Fruit fly (Drosophila melanogaster): Measurements from ENCODE around the gene CG33986.
A peak's percentile ranks its signal among the peaks of the same experiment; 100 is the strongest.

Gene CG33986

DNA sequence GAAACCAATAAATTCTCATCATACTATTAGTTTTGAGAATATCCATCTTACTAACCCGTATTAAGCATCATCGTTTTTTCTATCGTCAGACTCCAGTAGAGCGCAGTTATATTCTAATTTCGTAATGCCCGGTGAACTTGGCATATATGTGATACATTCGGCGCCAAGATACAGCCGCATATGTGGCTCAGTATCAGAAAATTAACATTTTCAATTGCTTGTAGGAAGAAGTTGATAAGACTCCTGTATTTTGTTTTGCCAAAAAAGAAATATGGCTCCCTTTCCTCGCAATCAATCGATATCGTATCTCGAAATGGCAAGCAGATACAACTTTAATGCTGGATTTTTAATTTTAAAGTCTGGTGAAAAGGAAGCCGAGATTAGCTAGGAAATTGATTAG, at the start of gene CG33986:
TSS of gene CG33986 (minus strand) at position 101 of the 400 bp plus-strand sequence.
- TF ChIP-seq CG8478 (optimal IDR thresholded peaks at IDR 0.05) (no peak), CTCF (optimal IDR thresholded peaks at IDR 0.05) (no peak)

DNA sequence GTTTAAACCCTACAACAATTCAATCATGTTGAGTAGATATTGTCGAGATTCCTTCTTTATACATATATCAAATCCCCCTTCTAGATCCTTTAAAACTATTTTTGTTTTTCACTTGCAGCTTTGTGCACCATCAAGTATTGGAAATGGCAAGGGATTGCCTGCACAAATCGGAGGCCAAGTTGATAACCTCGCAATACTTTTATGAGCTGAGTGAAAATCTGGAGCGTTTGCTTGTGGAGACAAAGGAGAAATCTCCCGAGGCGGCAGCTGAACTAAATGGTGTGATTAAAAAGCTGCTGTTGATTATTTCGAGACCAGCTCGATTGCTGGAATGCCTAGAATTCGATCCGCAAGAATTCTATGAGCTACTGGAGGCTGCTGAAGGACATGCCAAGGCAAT, 45.5 kb upstream of the CG33986 start:
- TF ChIP-seq CTCF (optimal IDR thresholded peaks at IDR 0.05), result no peak
- TF ChIP-seq CG8478 (optimal IDR thresholded peaks at IDR 0.05), result no peak

DNA sequence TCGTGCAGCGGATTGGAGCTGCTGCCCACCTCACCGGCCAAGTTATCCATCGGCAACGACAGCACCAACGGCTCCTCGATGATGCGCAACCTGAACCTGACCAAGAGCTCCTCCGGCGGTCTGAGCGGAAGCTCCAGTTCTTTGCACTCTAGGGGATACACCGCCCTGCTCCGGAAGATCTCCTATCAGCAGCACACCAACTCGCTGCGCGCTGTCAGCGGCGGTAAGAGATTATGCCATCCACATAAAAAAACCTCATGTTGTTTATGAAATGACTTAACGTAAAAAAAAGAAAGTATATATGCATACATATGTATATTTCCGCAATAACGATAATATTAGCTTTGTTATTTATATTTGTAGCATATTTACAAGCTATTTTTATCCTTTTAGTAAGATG, 43.7 kb upstream of the CG33986 start:
- TF ChIP-seq CTCF (optimal IDR thresholded peaks at IDR 0.05) (no peak), CG8478 (optimal IDR thresholded peaks at IDR 0.05) (no peak)

DNA sequence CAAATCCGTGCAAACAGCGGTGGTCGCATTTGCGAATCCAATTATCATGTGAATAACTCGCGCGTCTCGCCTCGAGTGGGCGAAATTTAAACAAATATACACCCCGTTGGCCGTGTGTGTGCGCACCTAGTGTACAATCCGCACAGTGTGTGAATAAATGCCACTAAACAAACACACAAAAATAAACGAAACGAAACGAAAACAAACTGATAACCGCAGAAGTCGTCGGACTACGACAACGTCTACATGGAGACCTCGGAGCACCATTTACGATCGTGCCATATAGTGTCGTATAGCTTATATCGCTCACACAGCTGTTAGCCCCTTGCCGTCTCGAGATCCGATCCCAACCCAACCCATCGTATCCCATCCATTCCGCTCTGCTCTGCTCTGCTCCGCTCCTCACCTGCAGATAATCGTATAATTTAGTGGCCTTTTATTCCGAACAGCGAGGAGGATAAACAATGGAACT, 41.5 kb upstream of the CG33986 start:
- no peak for TF ChIP-seq CG8478 (optimal IDR thresholded peaks at IDR 0.05)
- TF ChIP-seq CTCF (optimal IDR thresholded peaks at IDR 0.05), result no peak

DNA sequence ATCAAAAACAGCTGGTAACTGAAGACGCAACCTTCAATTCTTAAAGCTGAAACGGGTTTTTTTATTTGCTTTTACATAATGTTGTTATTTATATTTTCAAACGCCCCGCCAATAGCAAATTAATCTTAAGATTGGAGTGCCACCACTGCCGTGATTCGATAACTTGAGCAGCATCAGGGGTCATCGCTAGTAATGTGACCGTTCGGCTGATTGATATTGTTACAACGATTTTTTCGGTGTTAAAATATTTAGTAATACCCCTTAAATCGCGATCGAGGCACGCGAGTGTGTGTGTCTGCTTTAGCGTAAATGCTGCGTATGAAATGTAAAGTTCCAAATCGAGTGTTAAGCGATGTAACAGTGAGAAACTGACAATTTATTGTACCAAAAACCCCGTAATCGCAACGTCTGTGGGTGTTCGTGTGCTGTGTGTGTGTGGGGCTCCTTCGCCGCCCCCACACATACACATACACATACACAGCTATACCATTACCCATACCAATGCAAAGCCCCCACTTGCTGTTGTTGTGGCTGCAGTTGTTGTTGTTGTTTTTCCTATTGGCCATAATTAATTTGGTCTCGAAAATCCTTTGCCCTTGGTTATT, 40.9 kb upstream of the CG33986 start, which contains the start of gene dop:
TSS of gene dop (plus strand) at position 185 of the 605 bp plus-strand sequence.
- no peak for TF ChIP-seq CG8478 (optimal IDR thresholded peaks at IDR 0.05)
- TF ChIP-seq CTCF (optimal IDR thresholded peaks at IDR 0.05), result no peak

DNA sequence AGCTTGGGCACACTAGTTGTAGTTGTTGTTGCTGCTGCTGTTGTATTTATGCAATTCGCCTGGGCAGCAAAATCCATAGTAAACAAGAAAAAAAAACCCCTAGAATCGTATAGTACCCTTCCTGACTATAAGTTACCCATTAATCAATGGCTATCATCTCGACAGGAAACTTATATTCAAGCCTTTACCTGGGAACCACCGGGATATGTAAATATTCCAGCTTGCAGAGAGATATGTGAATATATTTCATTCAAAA, 38.7 kb upstream of the CG33986 start:
- TF ChIP-seq CG8478 (optimal IDR thresholded peaks at IDR 0.05) (no peak), CTCF (optimal IDR thresholded peaks at IDR 0.05) (no peak)

DNA sequence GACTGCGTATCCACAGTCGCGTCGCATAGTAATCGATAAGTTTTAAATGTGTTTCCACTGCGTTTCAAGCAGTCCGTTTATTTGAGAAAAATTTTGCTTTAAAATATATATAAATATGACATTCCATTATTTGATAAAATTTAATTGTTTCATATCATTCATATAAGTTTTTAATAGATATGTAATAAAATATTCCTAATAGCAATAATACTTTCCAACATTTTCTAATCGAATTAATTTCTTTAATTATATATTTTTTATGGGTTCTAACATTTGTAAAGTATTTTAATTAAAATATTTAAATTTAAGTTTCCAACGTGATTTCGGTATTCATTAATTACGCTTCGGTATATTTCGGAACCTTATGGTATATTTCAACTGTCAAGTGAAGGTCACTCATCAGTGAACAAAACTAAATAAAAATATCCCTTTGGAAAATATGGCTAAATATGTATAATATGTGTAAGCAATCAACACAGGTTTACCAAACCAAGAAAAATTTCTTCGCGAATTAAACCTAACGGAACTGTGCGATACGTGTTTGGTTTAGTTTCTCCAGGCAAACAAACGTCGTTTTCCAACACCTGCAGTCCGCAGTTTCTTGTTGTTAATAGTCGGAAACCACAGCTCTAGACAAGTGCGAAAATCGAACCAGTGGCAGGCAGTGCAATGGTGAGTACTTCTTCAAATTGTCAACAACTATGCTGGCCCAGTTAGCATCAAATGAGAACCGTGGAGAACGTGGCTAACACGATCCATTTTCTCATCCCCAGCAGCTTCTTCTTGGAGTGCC, 38.2 kb upstream of the CG33986 start, which contains the start of the genes CG7739 and SCCRO:
TSS of gene CG7739 (minus strand) at position 8 of the 793 bp plus-strand sequence.
TSS of gene SCCRO (plus strand) at position 370 of the 793 bp plus-strand sequence.
- TF ChIP-seq CG8478 (optimal IDR thresholded peaks at IDR 0.05) (no peak), CTCF (optimal IDR thresholded peaks at IDR 0.05) (no peak)

DNA sequence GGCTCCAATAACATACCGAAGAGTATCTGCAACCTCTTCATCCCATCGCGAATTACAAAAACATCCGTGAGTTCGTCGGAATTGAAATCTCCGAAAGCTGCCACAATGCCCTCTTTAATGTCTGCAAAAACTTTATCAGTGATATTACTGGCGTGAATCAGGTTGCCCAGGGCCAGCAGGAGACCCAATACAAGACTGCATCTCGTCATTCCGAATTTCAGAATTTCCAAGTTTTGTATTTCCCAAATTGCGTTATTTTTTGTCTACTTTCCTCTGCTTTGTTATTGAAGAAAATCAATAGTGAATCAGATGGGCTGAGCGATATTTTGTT, 37.6 kb upstream of the CG33986 start:
- TF ChIP-seq CG8478 (optimal IDR thresholded peaks at IDR 0.05), result no peak
- no peak for TF ChIP-seq CTCF (optimal IDR thresholded peaks at IDR 0.05)

DNA sequence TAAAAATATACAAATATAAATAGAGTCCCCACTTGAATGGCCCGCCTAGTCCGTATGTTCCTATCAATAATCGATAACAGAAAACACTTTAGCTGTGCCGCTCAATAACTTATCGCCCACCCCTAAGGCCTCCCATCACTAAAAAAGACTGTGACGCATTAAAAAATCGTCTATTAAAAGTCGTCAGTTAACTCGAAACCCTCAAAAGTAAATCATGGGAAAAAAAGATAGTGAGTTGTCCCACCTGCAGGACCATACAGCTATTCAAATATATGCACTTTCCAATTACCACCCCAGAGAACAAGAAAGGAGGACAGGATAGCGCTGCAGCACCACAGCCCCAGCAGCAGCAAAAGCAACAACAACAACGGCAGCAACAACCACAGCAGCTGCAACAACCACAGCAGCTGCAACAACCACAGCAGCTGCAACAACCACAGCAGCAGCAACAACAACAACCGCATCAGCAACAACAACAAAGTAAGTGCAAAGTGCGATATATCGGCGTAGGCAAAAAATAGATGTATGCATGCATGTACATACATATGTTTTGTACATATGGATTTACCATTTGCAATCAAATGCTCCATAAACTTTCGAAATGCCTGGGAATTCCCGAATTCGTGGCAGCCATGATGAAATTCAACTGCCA, 29.1 kb upstream of the CG33986 start, which contains the start of gene AGO2:
TSS of gene AGO2 (plus strand) at position 121 of the 652 bp plus-strand sequence.
- TF ChIP-seq CTCF (optimal IDR thresholded peaks at IDR 0.05) (peak; percentile 54 to 67), CG8478 (optimal IDR thresholded peaks at IDR 0.05) (no peak)

DNA sequence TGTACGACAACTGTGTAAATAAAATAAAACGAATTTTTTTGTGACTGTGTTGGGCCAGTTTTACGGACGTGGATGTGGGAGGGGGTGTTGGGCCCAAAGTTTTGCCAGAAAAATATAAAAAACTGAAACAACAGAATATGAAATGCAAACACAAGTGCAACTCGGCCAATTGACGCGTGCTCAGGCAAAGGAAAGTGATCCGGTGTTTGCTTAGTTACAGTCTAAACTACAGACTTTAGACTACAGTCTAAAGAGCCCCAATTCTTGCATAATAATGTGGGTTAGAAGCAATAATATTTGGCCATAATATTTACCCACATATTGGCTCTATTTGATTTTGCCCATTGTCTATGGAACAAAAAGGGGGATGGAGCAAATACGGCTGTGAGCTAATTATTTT, 23.8 kb upstream of the CG33986 start:
- no peak for TF ChIP-seq CG8478 (optimal IDR thresholded peaks at IDR 0.05)
- TF ChIP-seq CTCF (optimal IDR thresholded peaks at IDR 0.05), result no peak

DNA sequence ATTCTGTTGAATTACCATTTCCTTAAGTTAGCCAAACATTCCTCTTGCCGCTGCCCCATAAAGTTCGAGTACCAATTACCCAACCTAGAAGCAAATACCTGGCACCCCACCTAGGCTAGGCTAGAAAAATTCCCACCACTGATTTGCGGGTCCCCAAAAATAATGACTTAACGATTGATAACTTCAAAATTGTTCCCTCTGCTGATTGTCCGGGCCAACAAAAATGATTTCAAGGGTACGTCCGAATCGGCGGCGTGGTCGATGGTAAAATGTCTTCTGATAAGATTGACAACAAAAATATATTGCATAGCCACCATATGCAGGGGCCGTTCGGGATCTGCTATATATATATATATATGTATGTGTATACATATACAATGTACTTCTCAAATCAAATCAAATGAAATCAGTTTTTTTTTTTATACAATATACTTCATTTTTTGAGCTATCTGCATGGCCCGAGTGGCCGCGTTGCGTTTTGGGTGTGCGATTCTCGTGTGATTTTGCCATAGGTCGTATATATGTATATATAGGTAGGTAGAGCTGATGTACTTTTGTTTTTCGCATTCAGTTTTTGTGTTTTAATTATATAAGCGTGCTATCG, 22.2 kb upstream of the CG33986 start:
- TF ChIP-seq CTCF (optimal IDR thresholded peaks at IDR 0.05) (no peak), CG8478 (optimal IDR thresholded peaks at IDR 0.05) (no peak)

DNA sequence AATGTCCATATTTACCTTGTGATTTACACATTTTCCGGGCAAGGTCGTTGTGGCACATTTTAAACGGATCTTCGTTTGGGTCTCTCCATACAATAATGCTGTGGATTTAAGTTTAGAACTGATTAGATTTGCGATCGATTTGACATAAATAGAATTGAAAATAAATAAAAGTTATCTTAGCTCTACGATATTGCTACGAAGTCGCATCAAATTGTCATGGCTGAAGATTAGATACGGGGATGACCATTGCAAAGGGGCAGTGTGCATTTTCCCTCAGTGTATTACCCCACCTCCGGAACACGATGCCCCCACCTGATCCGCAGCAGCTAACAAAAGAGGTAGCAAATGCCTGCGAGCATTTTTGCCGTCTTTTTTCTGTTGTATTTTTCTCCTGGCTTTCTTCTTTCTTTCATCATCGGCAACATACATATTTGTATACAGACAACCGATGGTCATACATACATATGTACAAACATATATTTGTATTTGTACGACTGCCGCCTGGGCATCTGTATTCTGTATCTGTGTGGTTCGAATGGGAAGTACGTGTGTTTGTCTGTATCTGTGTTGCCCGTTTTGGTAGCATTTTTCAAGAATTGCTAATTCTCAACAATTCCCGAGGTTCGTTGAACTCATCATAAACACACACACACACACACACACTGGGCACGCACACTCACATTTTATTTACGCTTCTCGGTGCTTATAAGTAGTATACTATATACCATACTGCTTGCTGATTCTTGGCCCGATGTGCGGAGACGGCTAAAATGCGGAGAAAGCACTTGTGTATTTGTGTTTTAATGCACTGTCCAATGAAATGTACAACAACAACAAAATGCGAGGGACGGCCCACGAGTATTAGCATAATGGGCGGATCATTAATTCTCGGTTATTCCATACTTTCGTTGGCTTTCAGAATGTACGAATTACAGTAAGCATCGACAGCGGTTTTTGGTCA, 19.7 kb upstream of the CG33986 start:
- no peak for TF ChIP-seq CG8478 (optimal IDR thresholded peaks at IDR 0.05)

DNA sequence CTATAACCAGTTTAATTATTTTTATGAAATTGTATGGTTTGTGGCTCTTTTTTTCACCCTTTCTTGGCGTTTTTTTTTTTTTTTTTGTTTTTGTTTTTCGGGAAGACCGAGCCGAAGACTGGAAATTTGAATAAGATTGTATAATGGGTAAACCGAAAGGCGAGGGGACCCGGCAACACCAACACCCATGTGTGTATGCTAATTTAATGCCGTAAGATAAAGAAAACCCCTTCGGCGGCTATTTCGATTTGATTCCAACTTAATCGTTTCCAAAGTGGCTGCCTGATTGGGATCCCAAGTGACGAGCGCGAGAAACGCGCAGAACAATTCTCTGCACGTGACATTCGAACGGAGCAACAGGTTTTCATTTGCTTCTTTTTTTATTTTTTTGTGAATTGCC, 18.4 kb upstream of the CG33986 start:
- TF ChIP-seq CG8478 (optimal IDR thresholded peaks at IDR 0.05) (no peak), CTCF (optimal IDR thresholded peaks at IDR 0.05) (no peak)

DNA sequence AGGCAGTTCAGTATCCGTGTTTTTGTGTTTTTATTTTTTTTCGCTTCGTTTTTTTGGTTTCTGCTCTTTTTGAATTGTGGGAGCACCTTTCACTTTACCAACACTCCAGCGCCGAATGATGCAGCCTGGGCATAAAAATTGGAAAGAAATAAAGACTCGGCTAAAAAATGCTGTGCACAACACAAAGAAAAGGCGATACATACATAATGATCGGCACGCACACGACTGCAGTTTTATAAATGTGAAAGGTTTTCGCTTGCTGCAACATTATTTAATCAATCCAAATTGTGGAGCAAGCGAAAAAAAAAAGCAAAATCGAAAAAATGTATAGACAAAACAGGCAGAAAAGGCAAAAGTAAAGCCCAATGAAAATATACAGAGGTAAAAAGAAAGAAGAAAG, 18.0 kb upstream of the CG33986 start:
- no peak for TF ChIP-seq CG8478 (optimal IDR thresholded peaks at IDR 0.05)
